Worm (Caenorhabditis elegans) whole organism, late embryonic: ENCODE results near the gene srx-97.

ENCODE experiments used
- C38D4.7 ChIP-seq: fragments of 200-800 bp; sonication (Bioruptor generic); optimal IDR thresholded peaks from 2 replicates; lab custom pipeline; 2018; ENCODE audit warnings: mild to moderate bottlenecking, missing genetic modification characterization, moderate library complexity, missing compliant biosample characterization
- F13H6.1 ChIP-seq: sonication (generic microtip); optimal IDR thresholded peaks from 2 replicates; lab custom pipeline; 2016; ENCODE audit warnings: missing genetic modification characterization, missing compliant biosample characterization
- T23F11.4 ChIP-seq: fragments of 200-800 bp; sonication (Bioruptor generic); optimal IDR thresholded peaks from 2 replicates; lab custom pipeline; 2018; ENCODE audit warnings: mild to moderate bottlenecking, missing genetic modification characterization, missing compliant biosample characterization
- ceh-22 ChIP-seq: sonication (generic microtip); optimal IDR thresholded peaks from 2 replicates; lab custom pipeline; 2017; ENCODE audit warnings: missing biosample characterization, missing genetic modification characterization
- ceh-24 ChIP-seq: sonication (generic microtip); optimal IDR thresholded peaks from 2 replicates; lab custom pipeline; 2016; ENCODE audit warnings: mild to moderate bottlenecking, missing genetic modification characterization, missing compliant biosample characterization
- ceh-30 ChIP-seq: fragments of 150-350 bp; optimal IDR thresholded peaks from 2 replicates; lab custom pipeline; 2014; ENCODE audit warnings: missing biosample characterization, missing genetic modification characterization
- ceh-48 ChIP-seq: sonication (generic microtip); optimal IDR thresholded peaks from 2 replicates; lab custom pipeline; 2016; ENCODE audit warnings: missing genetic modification characterization, inconsistent platforms, missing compliant biosample characterization
- ceh-6 ChIP-seq: fragments of 200-800 bp; sonication (Bioruptor generic); optimal IDR thresholded peaks from 2 replicates; lab custom pipeline; 2018; ENCODE audit warnings: mild to moderate bottlenecking, missing genetic modification characterization, missing compliant biosample characterization
- ceh-9 ChIP-seq: sonication (generic microtip); optimal IDR thresholded peaks from 2 replicates; lab custom pipeline; 2016; ENCODE audit warnings: mild to moderate bottlenecking, missing genetic modification characterization, inconsistent platforms, missing compliant biosample characterization
- che-1 ChIP-seq: sonication (generic microtip); optimal IDR thresholded peaks from 2 replicates; lab custom pipeline; 2016; ENCODE audit warnings: mild to moderate bottlenecking, missing genetic modification characterization, missing compliant biosample characterization
- dmd-4 ChIP-seq: sonication (generic microtip); optimal IDR thresholded peaks from 2 replicates; lab custom pipeline; 2016; ENCODE audit warnings: borderline replicate concordance, missing genetic modification characterization, missing compliant biosample characterization
- elt-2 ChIP-seq: sonication (generic microtip); optimal IDR thresholded peaks from 2 replicates; lab custom pipeline; 2016; ENCODE audit warnings: missing genetic modification reagents, missing genetic modification characterization, missing compliant biosample characterization
- fax-1 ChIP-seq: sonication (generic microtip); optimal IDR thresholded peaks from 2 replicates; lab custom pipeline; 2016; ENCODE audit warnings: missing genotype, missing genetic modification characterization, missing compliant biosample characterization
- fkh-10 ChIP-seq: fragments of 150-350 bp; optimal IDR thresholded peaks from 2 replicates; lab custom pipeline; 2014; ENCODE audit warnings: missing biosample characterization, missing genetic modification reagents, missing genetic modification characterization
- gmeb-2 ChIP-seq: sonication (generic microtip); optimal IDR thresholded peaks from 2 replicates; lab custom pipeline; 2016; ENCODE audit warnings: missing genetic modification characterization, inconsistent platforms, missing compliant biosample characterization
- hlh-13 ChIP-seq: fragments of 200-800 bp; sonication (Bioruptor generic); optimal IDR thresholded peaks from 2 replicates; lab custom pipeline; 2018; ENCODE audit warnings: mild to moderate bottlenecking, missing genetic modification characterization, missing compliant biosample characterization
- hlh-15 ChIP-seq: sonication (generic microtip); optimal IDR thresholded peaks from 2 replicates; lab custom pipeline; 2016; ENCODE audit warnings: missing genetic modification characterization, missing compliant biosample characterization
- hlh-6 ChIP-seq: sonication (generic microtip); optimal IDR thresholded peaks from 2 replicates; lab custom pipeline; 2016; ENCODE audit warnings: missing genotype, missing genetic modification characterization, missing compliant biosample characterization
- hlh-8 ChIP-seq: sonication (generic microtip); optimal IDR thresholded peaks from 2 replicates; lab custom pipeline; 2016; ENCODE audit warnings: missing genotype, missing genetic modification characterization, missing compliant biosample characterization
- lim-6 ChIP-seq: sonication (generic microtip); optimal IDR thresholded peaks from 2 replicates; lab custom pipeline; 2016; ENCODE audit warnings: missing genetic modification characterization, missing compliant biosample characterization
- lin-11 ChIP-seq: fragments of 200-800 bp; sonication (Bioruptor generic); optimal IDR thresholded peaks from 2 replicates; lab custom pipeline; 2018; ENCODE audit warnings: mild to moderate bottlenecking, missing genetic modification characterization, missing compliant biosample characterization
- mec-3 ChIP-seq: sonication (generic microtip); optimal IDR thresholded peaks from 2 replicates; lab custom pipeline; 2016; ENCODE audit warnings: borderline replicate concordance, missing genetic modification characterization, missing compliant biosample characterization
- nhr-11 ChIP-seq: fragments of 150-350 bp; optimal IDR thresholded peaks from 2 replicates; lab custom pipeline; 2014; ENCODE audit warnings: missing biosample characterization, missing genetic modification characterization
- nhr-232 ChIP-seq: sonication (generic microtip); optimal IDR thresholded peaks from 2 replicates; lab custom pipeline; 2016; ENCODE audit warnings: missing genetic modification characterization, missing compliant biosample characterization
- npax-4 ChIP-seq: sonication (generic microtip); optimal IDR thresholded peaks from 2 replicates; lab custom pipeline; 2016; ENCODE audit warnings: missing genetic modification characterization, missing compliant biosample characterization
- odd-2 ChIP-seq: sonication (generic microtip); optimal IDR thresholded peaks from 2 replicates; lab custom pipeline; 2017; ENCODE audit warnings: antibody characterized with exemption, mild to moderate bottlenecking, missing genetic modification characterization, missing compliant biosample characterization
- pat-9 ChIP-seq: fragments of 200-800 bp; sonication (Bioruptor generic); optimal IDR thresholded peaks from 2 replicates; lab custom pipeline; 2018; ENCODE audit warnings: mild to moderate bottlenecking, missing genetic modification characterization, moderate library complexity, missing compliant biosample characterization
- pax-1 ChIP-seq: fragments of 150-350 bp; optimal IDR thresholded peaks from 2 replicates; lab custom pipeline; 2014; ENCODE audit warnings: missing biosample characterization, missing genetic modification characterization
- pha-2 ChIP-seq: sonication (generic microtip); optimal IDR thresholded peaks from 2 replicates; lab custom pipeline; 2017; ENCODE audit warnings: mild to moderate bottlenecking, missing genetic modification characterization, missing compliant biosample characterization
- pha-4 ChIP-seq: fragments of 150-350 bp; optimal IDR thresholded peaks from 2 replicates; lab custom pipeline; 2018; ENCODE audit warnings: missing biosample characterization, missing genetic modification reagents, missing genetic modification characterization
- pqm-1 ChIP-seq: sonication (generic microtip); optimal IDR thresholded peaks from 2 replicates; lab custom pipeline; 2016; ENCODE audit warnings: missing genetic modification characterization, missing compliant biosample characterization
- rnt-1 ChIP-seq: sonication (generic microtip); optimal IDR thresholded peaks from 2 replicates; lab custom pipeline; 2016; ENCODE audit warnings: missing genetic modification characterization, missing compliant biosample characterization
- sox-2 ChIP-seq: fragments of 200-800 bp; sonication (Bioruptor generic); IDR thresholded peaks from 2 replicates; pipeline ENCODE4 v1.3.6; 2022; ENCODE audit warnings: missing genetic modification reagents, missing genetic modification characterization, missing compliant biosample characterization
- sox-4 ChIP-seq: sonication (generic microtip); optimal IDR thresholded peaks from 2 replicates; lab custom pipeline; 2017; ENCODE audit warnings: mild to moderate bottlenecking, missing genetic modification characterization, inconsistent platforms, missing compliant biosample characterization
- tbx-7 ChIP-seq: sonication (generic microtip); optimal IDR thresholded peaks from 2 replicates; lab custom pipeline; 2016; ENCODE audit warnings: missing genotype, missing genetic modification characterization, missing compliant biosample characterization
- ttx-3 ChIP-seq: sonication (generic microtip); optimal IDR thresholded peaks from 2 replicates; lab custom pipeline; 2016; ENCODE audit warnings: missing genetic modification reagents, missing genetic modification characterization, missing compliant biosample characterization
- unc-42 ChIP-seq: sonication (generic microtip); optimal IDR thresholded peaks from 2 replicates; lab custom pipeline; 2016; ENCODE audit warnings: missing genotype, missing genetic modification characterization, missing compliant biosample characterization
- unc-55 ChIP-seq: sonication (generic microtip); optimal IDR thresholded peaks from 2 replicates; lab custom pipeline; 2017; ENCODE audit warnings: missing biosample characterization, missing genetic modification reagents, missing genetic modification characterization
- zip-5 ChIP-seq: sonication (generic microtip); optimal IDR thresholded peaks from 2 replicates; lab custom pipeline; 2016; ENCODE audit warnings: missing genetic modification characterization, missing compliant biosample characterization

srx-97 gene

ce11 chrII:3714595-3714994 lies 45.4 kb upstream of the srx-97 start, which contains the start of gene srh-100:
srh-100 (minus strand) TSS chrII:3714695.
- TF ChIP-seq lim-6 (tag; lab: Kevin White, UChicago) (no peak), lin-11 (tag; lab: Kevin White, UChicago) (no peak), ceh-24 (no peak), ceh-30 (tag; lab: Kevin White, UChicago) (no peak), odd-2 (tag; lab: Kevin White, UChicago) (no peak), gmeb-2 (no peak), npax-4 (tag; lab: Kevin White, UChicago) (no peak), ttx-3 (tag; lab: Kevin White, UChicago) (no peak), mec-3 (tag; lab: Kevin White, UChicago) (no peak), nhr-11 (tag; lab: Kevin White, UChicago) (no peak), rnt-1 (no peak), hlh-6 (tag; lab: Kevin White, UChicago) (no peak), F13H6.1 (no peak), sox-2 (no peak), fkh-10 (GFP tag; lab: Kevin White, UChicago) (no peak), zip-5 (no peak), che-1 (tag; lab: Kevin White, UChicago) (no peak), nhr-232 (tag; lab: Kevin White, UChicago) (no peak), pha-2 (tag; lab: Kevin White, UChicago) (no peak)

- TF ChIP-seq T23F11.4 (GFP tag; lab: Kevin White, UChicago) (no peak), fkh-10 (GFP tag; lab: Kevin White, UChicago) (no peak), ceh-48 (tag; lab: Kevin White, UChicago) (no peak), C38D4.7 (GFP tag; lab: Kevin White, UChicago) (no peak), odd-2 (tag; lab: Kevin White, UChicago) (no peak), unc-55 (GFP tag; lab: Kevin White, UChicago) (no peak), pha-4 (tag; lab: Kevin White, UChicago) (no peak), elt-2 (tag; lab: Kevin White, UChicago) (no peak)
Observed at ce11 chrII:3711047-3711446, 41.8 kb upstream of the srx-97 start, which contains the start of gene fbxc-53. fbxc-53 (plus strand) TSS chrII:3711291.

DNA sequence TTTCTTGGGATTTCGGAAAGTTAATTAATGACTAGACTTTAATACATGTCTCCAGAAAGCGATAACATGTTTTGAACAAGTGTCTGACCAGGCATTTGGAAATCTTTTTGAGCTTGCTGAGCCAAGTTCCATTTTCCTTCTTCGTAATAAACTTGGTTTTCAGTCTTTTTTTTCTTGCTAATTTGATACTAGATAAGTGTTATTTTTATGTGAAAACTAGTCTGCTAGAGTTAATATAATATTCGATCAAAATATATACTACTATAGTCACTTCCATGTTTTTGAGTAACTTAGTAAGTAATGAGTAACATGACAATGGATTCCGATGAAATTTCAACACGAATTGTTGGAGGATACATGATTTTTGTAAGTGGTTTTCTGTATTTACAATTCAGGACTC lies 40.0 kb upstream of the srx-97 start, which contains the start of gene srx-110:
TSS of gene srx-110 (plus strand) at position 301 of the 400 bp plus-strand sequence.
- TF ChIP-seq hlh-8 (tag; lab: Kevin White, UChicago) (no peak), pat-9 (tag; lab: Kevin White, UChicago) (no peak), hlh-15 (tag; lab: Kevin White, UChicago) (no peak), fax-1 (tag; lab: Kevin White, UChicago) (no peak), hlh-13 (GFP tag; lab: Kevin White, UChicago) (no peak), tbx-7 (no peak), C38D4.7 (GFP tag; lab: Kevin White, UChicago) (no peak), dmd-4 (tag; lab: Kevin White, UChicago) (no peak), lim-6 (tag; lab: Kevin White, UChicago) (no peak), ceh-9 (no peak), pqm-1 (no peak), ceh-22 (no peak), ceh-6 (GFP tag; lab: Kevin White, UChicago) (no peak), unc-42 (tag; lab: Kevin White, UChicago) (no peak), sox-4 (tag; lab: Kevin White, UChicago) (no peak), pax-1 (no peak), pha-2 (tag; lab: Kevin White, UChicago) (no peak)
